Worm (Caenorhabditis elegans) whole organism, late embryonic: Measurements from ENCODE around the gene prx-14.

ENCODE experiments used
- elt-2 ChIP-seq: sonication (generic microtip); optimal IDR thresholded peaks from 2 replicates; lab custom pipeline; 2016; ENCODE audit warnings: missing genetic modification reagents, missing genetic modification characterization, missing compliant biosample characterization
- pqm-1 ChIP-seq: sonication (generic microtip); optimal IDR thresholded peaks from 2 replicates; lab custom pipeline; 2016; ENCODE audit warnings: missing genetic modification characterization, missing compliant biosample characterization

ce11 chrIV:11160707-11161106 lies 22.2 kb upstream of the prx-14 start, which contains the start of gene C08F8.15:
- no peak for TF ChIP-seq elt-2 (tag; lab: Kevin White, UChicago)
- TF ChIP-seq pqm-1 = no peak
